Fruit fly (Drosophila melanogaster): Measurements from ENCODE around the gene Drsl3.

DNA sequence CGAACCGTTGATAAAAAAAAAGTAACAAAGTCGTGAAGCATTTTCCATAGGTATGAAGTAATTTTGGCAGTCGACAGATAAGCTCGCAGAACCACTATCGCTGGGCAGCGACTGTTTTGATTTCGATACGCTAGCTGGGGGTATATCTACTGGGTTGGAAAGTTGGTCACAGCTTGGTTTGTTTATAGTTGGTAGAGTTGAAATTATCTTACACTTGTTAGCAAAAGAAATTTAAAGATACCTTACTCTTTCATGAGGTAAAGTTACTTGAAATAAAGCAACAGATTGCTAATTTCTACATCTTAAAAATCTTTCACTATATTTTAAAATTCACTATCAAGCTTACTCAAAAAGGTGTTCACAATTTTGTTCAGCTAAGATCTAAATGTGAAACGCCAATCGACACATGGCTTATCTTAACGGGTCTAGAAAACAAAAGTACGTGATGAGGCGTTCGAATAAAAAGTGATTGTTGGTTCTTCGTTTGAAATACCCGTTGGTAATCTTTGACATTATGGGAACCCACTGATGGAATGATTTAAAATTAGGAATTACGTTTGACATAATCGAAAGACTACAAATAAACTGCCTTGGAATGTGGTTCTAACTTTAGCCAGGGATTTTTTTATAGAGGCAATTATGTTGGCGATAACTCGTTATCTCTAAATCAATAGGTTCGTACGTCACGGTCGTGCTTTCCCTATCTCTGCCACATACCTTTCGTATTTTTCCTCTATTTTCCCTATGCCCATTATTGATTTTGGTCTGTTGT, 36.0 kb downstream of the Drsl3 start:
- TF ChIP-seq Dip2 (GFP tag; IDR thresholded peaks at IDR 0.05) (no peak), CG12219 (GFP tag; optimal IDR thresholded peaks at IDR 0.05) (no peak), CG17361 (GFP tag; IDR thresholded peaks at IDR 0.05) (no peak), vnd (GFP tag; IDR thresholded peaks at IDR 0.05; ENCODE audit: partially characterized antibody) (no peak), H15 (GFP tag; IDR thresholded peaks at IDR 0.05) (no peak)
